Fruit fly (Drosophila melanogaster) ovary, adult (tissue): ENCODE measurements around the gene CG34269.
A peak's percentile ranks its signal among the peaks of the same experiment; 100 is the strongest.

Experiments
- CG17801 ChIP-seq: fragments of 200-800 bp; optimal IDR thresholded peaks from 2 replicates; lab custom pipeline; 2019; ENCODE audit warnings: missing biosample characterization, mild to moderate bottlenecking, missing genetic modification characterization, moderate library complexity; ENCODE audit not compliant: partially characterized antibody

Gene CG34269

DNA sequence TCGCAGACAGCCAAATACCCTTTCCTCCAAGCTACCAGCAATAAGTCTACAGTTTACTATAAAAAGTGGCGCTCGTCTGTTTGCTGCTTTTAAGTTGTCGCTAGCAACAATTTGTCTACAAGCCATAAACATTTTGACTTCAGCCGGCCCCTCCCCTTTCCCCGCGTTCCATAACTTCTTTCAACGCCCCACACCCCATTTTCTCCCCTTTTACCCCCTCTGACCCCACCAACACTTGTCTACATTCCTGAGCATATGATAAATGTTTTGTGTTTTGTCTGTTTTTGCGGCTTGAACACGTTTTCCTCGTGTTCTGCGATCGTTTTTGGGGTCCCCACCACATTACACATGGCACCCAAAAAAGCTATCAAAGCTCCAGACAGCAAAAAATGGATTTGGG lies 14.5 kb upstream of the CG34269 start:
- no peak for TF ChIP-seq CG17801 (GFP tag; lab: Kevin White, UChicago)

DNA sequence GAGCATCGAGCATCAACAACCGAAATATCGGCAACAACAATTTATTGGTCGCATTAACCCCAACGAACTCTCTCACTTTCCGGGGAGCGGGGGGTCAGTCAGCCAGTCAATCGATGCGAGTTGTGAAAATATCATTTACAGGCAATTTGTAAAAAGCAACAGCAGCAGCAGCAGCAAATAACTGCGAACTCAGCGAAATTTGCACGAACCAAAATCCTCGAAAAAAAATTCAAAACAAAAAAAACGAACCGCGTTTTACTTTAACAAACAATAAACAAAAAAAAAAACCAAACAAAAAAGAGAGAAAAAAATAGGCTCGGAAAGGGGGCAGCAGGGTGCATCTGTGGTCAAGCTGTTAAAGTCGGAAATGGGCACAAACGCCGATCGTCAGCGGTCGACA lies 12.5 kb upstream of the CG34269 start:
- TF ChIP-seq CG17801 (GFP tag; lab: Kevin White, UChicago), result peak; percentile 61

DNA sequence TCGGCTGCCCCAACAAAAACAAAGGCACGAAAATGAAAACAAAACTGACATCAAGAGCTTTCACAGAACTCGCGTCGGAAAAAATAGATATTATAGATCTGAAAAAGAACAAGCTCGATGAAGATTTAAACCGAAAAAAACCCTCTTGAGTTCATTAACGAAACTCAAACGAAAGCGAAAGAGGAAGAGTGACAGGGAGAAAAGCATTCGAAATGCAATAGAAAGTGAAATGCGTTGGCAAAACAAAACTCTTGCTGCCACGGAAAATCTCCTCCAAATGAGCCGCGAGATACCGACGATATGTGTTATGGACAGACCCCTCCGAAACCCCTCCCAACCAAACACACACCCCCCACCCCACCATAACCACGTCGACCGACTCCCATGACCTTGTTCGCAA lies 11.6 kb upstream of the CG34269 start:
- TF ChIP-seq CG17801 (GFP tag; lab: Kevin White, UChicago), result no peak

DNA sequence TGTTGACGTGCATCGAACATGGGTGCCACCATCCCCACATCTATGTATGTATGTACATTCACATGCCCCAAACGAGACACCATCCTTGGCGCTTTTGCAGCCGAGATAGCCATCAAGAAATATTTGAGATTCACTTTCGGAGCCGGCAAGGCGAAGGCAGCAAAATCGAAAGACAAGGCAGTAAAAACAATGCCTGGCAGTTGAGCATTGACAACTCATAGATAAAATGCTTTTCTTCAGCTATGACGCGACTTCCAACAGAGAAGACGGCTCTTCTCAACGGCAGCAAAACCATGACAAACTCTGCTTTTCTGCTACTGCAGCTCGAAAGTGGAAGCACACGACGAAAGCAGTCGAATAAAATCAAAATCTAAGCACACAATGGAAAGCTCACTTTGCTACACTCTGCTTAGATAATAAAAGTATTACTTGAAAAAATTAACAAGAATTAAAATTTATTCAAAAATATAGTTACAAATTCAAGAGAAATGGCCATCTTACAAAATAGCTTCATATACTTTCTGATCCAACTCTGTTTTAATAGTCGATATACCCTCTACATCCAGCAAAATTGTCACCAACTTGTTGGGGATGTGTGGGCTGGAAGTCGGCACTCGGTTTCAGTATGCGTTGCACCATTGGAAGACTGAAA lies 11.1 kb upstream of the CG34269 start:
- no peak for TF ChIP-seq CG17801 (GFP tag; lab: Kevin White, UChicago)

DNA sequence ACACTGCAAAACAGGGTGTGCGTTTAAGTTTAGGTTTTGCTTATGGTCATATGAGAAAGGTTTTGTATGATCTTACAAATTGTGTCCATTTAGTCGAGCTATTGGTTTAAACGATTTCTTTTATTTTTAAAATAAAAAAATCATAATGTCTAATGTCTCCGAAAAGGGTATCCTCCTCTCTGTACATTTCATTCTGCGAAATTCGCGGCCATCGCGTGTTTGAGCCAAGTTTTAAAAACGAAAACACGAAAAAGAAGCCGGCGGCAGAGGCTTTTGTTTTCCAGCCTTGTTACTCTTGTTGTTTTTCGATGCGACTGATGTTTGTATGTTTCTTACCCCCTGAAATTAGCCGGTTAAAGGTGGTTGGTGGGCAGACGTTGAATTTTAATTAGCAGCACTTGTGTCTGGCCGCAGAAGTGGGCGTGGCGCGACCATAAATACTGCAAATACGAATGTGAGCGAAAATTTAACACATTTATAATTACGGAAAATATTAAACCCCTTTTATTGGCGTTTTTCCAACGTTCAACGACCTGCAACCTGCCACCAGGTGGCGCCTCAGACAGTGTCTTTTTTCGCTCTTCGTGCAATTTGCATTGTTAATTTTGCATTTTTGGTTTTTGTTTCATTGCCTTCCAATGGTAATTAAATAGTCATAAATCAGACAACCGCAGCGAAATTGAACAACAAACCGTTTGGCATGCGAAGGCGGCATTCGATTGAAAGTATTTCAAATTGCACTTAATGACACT lies 7.5 kb upstream of the CG34269 start:
- TF ChIP-seq CG17801 (GFP tag; lab: Kevin White, UChicago), result no peak

DNA sequence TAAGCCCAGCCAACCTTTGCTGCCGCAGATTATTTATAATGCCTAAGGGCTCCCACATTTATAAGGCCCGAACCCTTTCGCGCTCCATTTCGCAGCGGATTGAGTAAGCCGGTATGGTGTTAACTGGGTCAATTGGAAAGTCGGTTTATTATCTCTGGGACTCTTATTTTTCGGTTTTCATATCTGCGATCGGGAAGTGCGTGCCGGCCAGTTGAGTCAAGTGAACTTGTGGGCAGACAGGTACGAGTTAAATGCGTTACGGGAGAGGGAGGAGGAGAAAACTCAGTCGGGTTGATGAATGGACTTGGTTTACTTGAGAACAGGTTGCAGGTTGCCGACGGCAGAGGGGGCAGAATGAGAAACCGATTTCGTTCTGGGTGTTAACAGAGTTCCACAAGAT lies 3.9 kb upstream of the CG34269 start:
- no peak for TF ChIP-seq CG17801 (GFP tag; lab: Kevin White, UChicago)

DNA sequence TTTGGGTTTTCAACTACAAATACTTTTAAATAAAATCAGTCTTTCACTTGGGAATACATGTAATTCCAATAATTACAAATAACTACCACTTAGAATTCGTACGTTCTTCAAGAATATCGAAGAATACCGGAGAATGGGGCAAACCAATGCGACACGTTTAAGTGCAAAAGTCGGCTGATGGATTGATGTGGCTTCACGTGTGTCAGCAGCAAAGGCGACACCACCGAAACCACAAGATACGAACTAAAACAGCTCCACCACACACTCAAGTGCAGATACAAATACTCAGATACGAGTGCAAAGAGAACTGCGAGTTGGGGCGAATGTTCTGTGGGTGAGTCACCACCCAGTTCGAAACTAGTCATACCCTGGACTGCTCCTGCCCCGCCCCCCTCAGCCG lies 2.7 kb downstream of the CG34269 start:
- TF ChIP-seq CG17801 (GFP tag; lab: Kevin White, UChicago), result no peak

DNA sequence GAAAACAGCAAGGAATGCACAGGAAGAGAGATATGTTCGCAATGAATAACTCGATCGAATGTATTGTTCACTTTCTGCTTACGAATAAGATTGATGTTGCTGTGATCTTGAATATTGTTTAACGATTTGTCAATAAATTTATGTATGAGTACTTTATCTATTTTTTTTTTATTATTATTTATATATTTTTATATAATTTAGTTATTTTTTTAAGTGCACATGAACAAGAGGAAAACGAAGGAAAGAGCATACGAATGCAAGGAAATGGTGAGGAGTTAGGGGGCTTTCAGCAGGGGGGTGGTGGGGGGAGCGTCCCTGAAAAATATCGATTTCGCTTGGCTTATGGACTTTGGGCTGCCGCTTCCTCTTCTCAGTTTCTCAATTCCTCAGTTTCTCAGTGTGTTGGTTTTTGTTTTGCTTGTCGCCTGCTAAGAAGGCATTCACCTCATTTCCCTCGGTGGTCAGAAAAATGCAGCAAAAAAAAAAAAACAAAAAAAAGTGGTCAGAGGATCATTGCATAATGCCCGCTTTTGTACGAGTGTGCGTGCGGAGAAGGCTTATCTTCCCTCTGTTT lies 3.2 kb downstream of the CG34269 start:
- TF ChIP-seq CG17801 (GFP tag; lab: Kevin White, UChicago), result no peak

DNA sequence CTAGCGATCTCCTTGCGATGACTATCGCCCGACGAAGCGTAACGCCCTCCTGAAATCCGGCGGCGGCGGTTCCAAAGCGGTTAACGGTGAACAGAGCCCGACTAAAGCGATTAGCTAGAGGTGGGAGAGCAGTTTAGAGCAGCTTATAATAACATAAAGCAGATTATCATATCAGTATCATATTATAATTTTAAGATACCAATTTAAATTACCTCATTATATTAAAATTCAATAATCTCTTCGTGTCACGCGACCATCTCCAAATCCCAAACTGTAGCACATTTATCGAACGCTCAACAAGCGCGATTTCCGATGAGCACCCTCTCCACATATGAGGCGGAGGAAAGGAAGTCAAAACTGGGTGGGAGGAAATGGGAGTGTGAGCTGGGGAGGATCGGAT lies 5.7 kb downstream of the CG34269 start:
- no peak for TF ChIP-seq CG17801 (GFP tag; lab: Kevin White, UChicago)

DNA sequence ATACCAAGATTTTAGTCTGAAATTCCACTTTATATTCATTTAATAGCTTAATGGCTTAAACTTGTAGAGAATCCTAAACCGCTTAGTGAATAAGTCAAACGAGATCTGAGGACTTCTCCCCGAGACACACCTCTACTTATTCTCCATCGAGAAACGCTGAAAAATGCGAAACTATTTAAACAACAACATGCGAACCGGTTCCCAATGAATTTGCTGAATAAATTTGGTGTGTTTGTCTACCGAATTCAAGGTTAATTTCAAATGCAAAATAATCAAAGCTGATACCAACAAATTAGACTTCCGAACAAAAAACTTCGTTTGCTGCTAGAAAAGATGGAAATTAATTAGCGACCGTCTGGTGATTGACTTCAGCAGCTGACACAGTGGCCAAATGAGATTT lies 8.0 kb downstream of the CG34269 start:
- TF ChIP-seq CG17801 (GFP tag; lab: Kevin White, UChicago), result no peak

DNA sequence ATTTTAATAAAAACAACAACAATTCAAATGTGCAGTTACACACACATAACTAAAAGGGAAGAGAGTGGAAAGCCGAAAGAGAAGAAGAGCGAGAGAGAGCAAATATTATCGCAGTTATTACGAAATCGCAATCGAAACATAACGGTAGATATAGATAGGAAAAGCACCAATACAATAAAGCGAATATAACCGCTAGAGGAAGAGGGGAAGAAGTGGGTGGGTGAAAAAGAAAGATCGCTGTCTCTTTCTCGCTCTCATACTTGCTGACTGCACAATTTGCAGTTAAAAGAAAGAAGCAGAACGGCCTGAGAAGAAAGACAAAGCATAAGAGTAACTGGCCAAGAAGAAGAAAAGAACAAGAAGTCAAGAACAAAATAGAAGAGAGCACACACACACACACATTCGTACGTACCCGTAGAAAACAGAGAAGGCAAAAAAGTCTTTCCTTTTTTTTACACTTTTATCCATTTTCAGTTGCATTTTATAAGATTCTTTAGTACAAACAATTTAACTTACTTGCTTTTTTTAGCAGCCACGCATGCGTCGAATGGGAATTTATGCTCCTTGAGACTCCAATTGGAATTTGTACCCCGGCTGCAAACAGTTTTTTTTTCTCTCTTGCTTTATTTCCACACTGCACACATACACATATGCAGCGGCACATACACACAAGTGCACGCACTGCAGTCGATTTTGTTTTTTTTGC lies 11.4 kb downstream of the CG34269 start:
- peak; percentile 70 for TF ChIP-seq CG17801 (GFP tag; lab: Kevin White, UChicago)

DNA sequence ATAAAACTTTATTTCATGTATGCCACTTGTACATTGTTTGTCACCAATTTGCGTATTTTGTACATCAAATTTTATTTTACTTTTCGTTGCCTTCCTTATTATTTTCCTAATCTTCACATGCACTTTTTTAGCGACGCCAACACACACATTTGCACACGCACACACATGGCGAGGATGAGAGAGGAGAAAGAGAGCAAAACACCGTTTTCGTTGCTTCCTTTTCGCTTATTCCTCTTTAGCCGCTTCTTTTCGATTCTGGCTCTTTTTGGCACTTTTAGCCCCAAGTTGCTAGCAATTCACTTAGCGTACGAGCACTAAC lies 11.9 kb downstream of the CG34269 start:
- no peak for TF ChIP-seq CG17801 (GFP tag; lab: Kevin White, UChicago)

DNA sequence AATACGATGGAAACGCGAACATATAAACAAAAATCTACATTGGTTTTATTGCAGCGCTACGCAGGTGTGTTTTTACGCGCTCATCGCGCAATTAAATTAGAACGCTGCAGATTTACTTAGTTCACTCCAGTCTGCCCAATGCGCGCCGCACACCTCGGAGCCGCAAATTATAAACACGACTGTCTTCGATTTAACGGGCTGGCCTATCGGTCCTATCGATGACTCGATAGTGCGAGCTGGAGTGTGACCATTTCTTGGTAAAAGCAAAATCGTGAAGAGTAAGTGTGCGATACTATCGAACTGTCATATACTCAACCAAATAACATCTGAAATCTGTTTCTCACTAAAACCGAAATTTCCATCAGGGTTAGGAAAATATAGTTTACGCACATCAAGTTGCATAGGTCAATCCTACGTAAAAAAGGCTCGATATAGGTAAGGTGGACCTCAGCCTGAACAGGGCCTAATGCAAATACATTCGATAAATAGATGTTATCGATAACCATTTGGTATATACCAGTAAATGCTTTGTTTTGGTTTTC lies 12.4 kb downstream of the CG34269 start, which contains the start of the genes klar and BORCS6:
Gene klar (minus strand): TSS at position 183 of the 542 bp plus-strand sequence.
Gene BORCS6 (plus strand): TSS at position 420 of the 542 bp plus-strand sequence.
- TF ChIP-seq CG17801 (GFP tag; lab: Kevin White, UChicago), result no peak

DNA sequence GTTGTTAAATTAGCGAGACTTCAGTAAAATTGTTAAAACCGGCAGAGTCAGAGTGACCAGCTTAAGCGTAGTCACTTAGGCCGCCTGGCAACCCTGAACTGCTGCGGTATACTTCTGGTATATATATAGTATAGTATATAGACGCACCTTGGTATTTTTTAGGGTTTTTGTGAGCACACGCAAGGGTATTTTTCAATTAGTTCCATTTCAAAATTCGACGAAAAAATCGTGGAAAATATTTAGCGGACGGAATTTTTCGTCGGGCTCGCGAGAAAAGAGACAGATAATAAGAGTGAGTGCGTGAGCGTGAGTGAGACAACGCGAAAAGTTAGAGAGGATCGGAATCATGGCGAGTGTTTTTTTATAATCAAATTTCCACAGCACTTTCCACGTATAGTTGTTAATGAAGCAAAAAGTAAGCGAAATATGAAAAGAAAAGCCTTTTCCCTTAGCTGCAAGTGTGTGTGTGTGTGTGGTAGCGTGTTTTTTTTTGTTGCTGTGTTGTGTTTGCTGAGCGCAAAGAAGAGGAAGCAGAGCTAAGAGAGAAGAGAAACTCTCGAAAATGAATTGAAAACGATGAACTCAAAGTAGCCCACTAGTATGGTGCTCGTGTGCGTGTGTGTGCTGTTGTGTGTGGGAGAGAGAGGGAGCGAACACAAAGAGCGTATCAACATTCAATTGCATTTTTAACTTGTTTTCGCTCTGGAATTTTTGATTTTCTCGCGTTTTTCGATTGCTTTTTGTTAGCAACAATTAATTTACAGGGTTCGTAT lies 14.9 kb downstream of the CG34269 start, which contains the start of the genes Cypl and Hipk:
Gene Cypl (minus strand): TSS at position 69 of the 773 bp plus-strand sequence.
Gene Hipk (plus strand): TSS at position 198 of the 773 bp plus-strand sequence.
- TF ChIP-seq CG17801 (GFP tag; lab: Kevin White, UChicago), result peak; percentile 62
